Fruit fly (Drosophila melanogaster): ENCODE results near the gene CG4751.

Gene CG4751

dm6 chr2L:11091111-11091510, 39.4 kb upstream of the CG4751 start, which contains the start of gene Wdr59 (continued):
- TF ChIP-seq CG2116 (GFP tag; optimal IDR thresholded peaks at IDR 0.05) (peak; percentile 91), Vsx1 (GFP tag; optimal IDR thresholded peaks at IDR 0.05) (no peak), seq (GFP tag; IDR thresholded peaks at IDR 0.05) (no peak), fd64A (GFP tag; optimal IDR thresholded peaks at IDR 0.05) (no peak), zfh1 (GFP tag; IDR thresholded peaks at IDR 0.05) (peak; percentile 52; the same call in 2 of the 3 replicates), pnt (GFP tag; optimal IDR thresholded peaks at IDR 0.05) (no peak), PHDP (tag; optimal IDR thresholded peaks at IDR 0.05) (no peak), scrt (GFP tag; optimal IDR thresholded peaks at IDR 0.05) (peak; percentile 52), CG8478 (optimal IDR thresholded peaks at IDR 0.05) (no peak), Lim3 (GFP tag; IDR thresholded peaks at IDR 0.05) (no peak), CG10274 (GFP tag; optimal IDR thresholded peaks at IDR 0.05) (no peak), Poxn (GFP tag; IDR thresholded peaks at IDR 0.05) (no peak), hkb (optimal IDR thresholded peaks at IDR 0.05) (no peak), hkb (GFP tag; IDR thresholded peaks at IDR 0.05) (no peak), Lpt (GFP tag; optimal IDR thresholded peaks at IDR 0.05) (no peak), fd102C (GFP tag; optimal IDR thresholded peaks at IDR 0.05) (no peak), sim (GFP tag; IDR thresholded peaks at IDR 0.05) (no peak), CG18764 (GFP tag; optimal IDR thresholded peaks at IDR 0.05) (peak; percentile 19), vnd (GFP tag; IDR thresholded peaks at IDR 0.05; ENCODE audit: partially characterized antibody) (peak; percentile 52; the same call in 2 of the 3 replicates), CG1529 (GFP tag; optimal IDR thresholded peaks at IDR 0.05) (no peak), tll (GFP tag; optimal IDR thresholded peaks at IDR 0.05) (no peak), Kr (GFP tag; optimal IDR thresholded peaks at IDR 0.05) (no peak), CG31224 (GFP tag; IDR thresholded peaks at IDR 0.05) (no peak), Blimp-1 (GFP tag; optimal IDR thresholded peaks at IDR 0.05) (no peak), hb (GFP tag; IDR thresholded peaks at IDR 0.05; ENCODE audit: partially characterized antibody) (no peak), gem (tag; optimal IDR thresholded peaks at IDR 0.05) (no peak), CG14014 (GFP tag; IDR thresholded peaks at IDR 0.05) (no peak), gt (GFP tag; IDR thresholded peaks at IDR 0.05) (no peak), Dp (GFP tag; optimal IDR thresholded peaks at IDR 0.05) (peak; percentile 90), aop (GFP tag; IDR thresholded peaks at IDR 0.05) (no peak), CG2875 (GFP tag; optimal IDR thresholded peaks at IDR 0.05) (no peak), CG17328 (GFP tag; IDR thresholded peaks at IDR 0.05) (no peak), lmd (GFP tag; IDR thresholded peaks at IDR 0.05) (peak; percentile 16; the same call in 1 of the 2 replicates), CG4820 (GFP tag; optimal IDR thresholded peaks at IDR 0.05) (no peak), CG15011 (GFP tag; optimal IDR thresholded peaks at IDR 0.05) (no peak), CG5245 (GFP tag; optimal IDR thresholded peaks at IDR 0.05) (no peak), esg (GFP tag; conservative IDR thresholded peaks at IDR 0.05) (0 out of 2 replicates have a peak, but pooled peaks have one; percentile 9), CG4617 (GFP tag; optimal IDR thresholded peaks at IDR 0.05; ENCODE audit: borderline replicate concordance) (peak; percentile 35), CG4730 (GFP tag; IDR thresholded peaks at IDR 0.05) (no peak), CG15514 (GFP tag; optimal IDR thresholded peaks at IDR 0.05) (peak; percentile 57), stwl (tag; optimal IDR thresholded peaks at IDR 0.05) (peak; percentile 38), CG32767 (GFP tag; IDR thresholded peaks at IDR 0.05) (no peak), CG6791 (GFP tag; IDR thresholded peaks at IDR 0.05; ENCODE audit: partially characterized antibody) (peak; percentile 48; the same call in 1 of the 3 replicates), Ets97D (GFP tag; optimal IDR thresholded peaks at IDR 0.05) (no peak), CG16815 (GFP tag; optimal IDR thresholded peaks at IDR 0.05) (peak; percentile 16), Hr78 (GFP tag; optimal IDR thresholded peaks at IDR 0.05) (no peak), knrl (GFP tag; IDR thresholded peaks at IDR 0.05; ENCODE audit: partially characterized antibody) (peak; percentile 72), dimm (GFP tag; IDR thresholded peaks at IDR 0.05) (no peak), CG2712 (tag; optimal IDR thresholded peaks at IDR 0.05) (peak; percentile 72), bcd (GFP tag; optimal IDR thresholded peaks at IDR 0.05) (no peak), dysf (GFP tag; IDR thresholded peaks at IDR 0.05) (no peak)

Measured in whole organism, embryonic.